Worm (Caenorhabditis elegans): Measurements from ENCODE around the gene bath-20.

- TF ChIP-seq ztf-11 (tag; optimal IDR thresholded peaks at IDR 0.05) (no peak), mab-5 (tag; optimal IDR thresholded peaks at IDR 0.05) (no peak)
Measured at ce11 chrII:2058985-2059384, 16.6 kb upstream of the bath-20 start, which contains the start of gene F07E5.5.

Data from whole organism, mixed stage, embryonic.